Worm (Caenorhabditis elegans) whole organism, mixed stage, embryonic: Measurements from ENCODE around the gene prdh-1.

Source experiments
- ham-2 ChIP-seq: fragments of 200-800 bp; sonication (Bioruptor generic); optimal IDR thresholded peaks from 2 replicates; lab custom pipeline; 2018; ENCODE audit warnings: mild to moderate bottlenecking, missing genetic modification characterization, missing compliant biosample characterization
- mep-1 ChIP-seq: fragments of 150-350 bp; optimal IDR thresholded peaks from 2 replicates; lab custom pipeline; 2017; ENCODE audit warnings: missing biosample characterization, missing genetic modification reagents, missing genetic modification characterization, inconsistent platforms
- snpc-4 ChIP-seq: fragments of 150-350 bp; optimal IDR thresholded peaks from 2 replicates; lab custom pipeline; 2014; ENCODE audit warnings: missing biosample characterization, missing genetic modification characterization

ce11 chrIV:13860459-13860858 is 16.0 kb downstream of the prdh-1 start:
- TF ChIP-seq ham-2 (GFP tag; lab: Kevin White, UChicago) (no peak), mep-1 (tag; lab: Kevin White, UChicago) (no peak), snpc-4 (tag; lab: Kevin White, UChicago) (no peak)
